Worm (Caenorhabditis elegans): ENCODE data around the gene F55A11.4.

F55A11.4 gene

ce11 chrV:11822461-11822939, 52.2 kb downstream of the F55A11.4 start, which contains the start of gene pyc-1 (continued):
- TF ChIP-seq pqm-1 (tag; optimal IDR thresholded peaks at IDR 0.05) (no peak), ama-1 (optimal IDR thresholded peaks at IDR 0.05) (peak; percentile 69), aly-2 (tag; optimal IDR thresholded peaks at IDR 0.05) (no peak), lin-39 (tag; optimal IDR thresholded peaks at IDR 0.05) (no peak), tlp-1 (tag; optimal IDR thresholded peaks at IDR 0.05) (no peak), elt-3 (tag; optimal IDR thresholded peaks at IDR 0.05) (peak in 5 of 6 experiments; percentile 42 to 82 (median 75)), snpc-4 (tag; optimal IDR thresholded peaks at IDR 0.05) (peak; percentile 8), fkh-10 (GFP tag; optimal IDR thresholded peaks at IDR 0.05) (no peak), ceh-82 (tag; optimal IDR thresholded peaks at IDR 0.05) (no peak), nhr-71 (tag; optimal IDR thresholded peaks at IDR 0.05) (peak; percentile 93), swsn-7 (tag; optimal IDR thresholded peaks at IDR 0.05) (peak; percentile 34), hpl-2 (GFP tag; optimal IDR thresholded peaks at IDR 0.05) (no peak), isw-1 (GFP tag; IDR thresholded peaks at IDR 0.05) (no peak), lin-14 (GFP tag; optimal IDR thresholded peaks at IDR 0.05) (peak; percentile 64), nhr-77 (tag; optimal IDR thresholded peaks at IDR 0.05) (no peak), ztf-4 (tag; optimal IDR thresholded peaks at IDR 0.05) (peak; percentile 13), elt-2 (tag; optimal IDR thresholded peaks at IDR 0.05) (peak; percentile 37), blmp-1 (tag; optimal IDR thresholded peaks at IDR 0.05) (peak; percentile 6), unc-62 (GFP tag; optimal IDR thresholded peaks at IDR 0.05) (no peak), fos-1 (tag; optimal IDR thresholded peaks at IDR 0.05) (no peak), C16A3.4 (tag; optimal IDR thresholded peaks at IDR 0.05) (peak; percentile 18), mep-1 (tag; optimal IDR thresholded peaks at IDR 0.05) (peak; percentile 74), zip-4 (GFP tag; optimal IDR thresholded peaks at IDR 0.05) (peak; percentile 13), lin-35 (GFP tag; optimal IDR thresholded peaks at IDR 0.05) (peak in 1 of 2 experiments; percentile 72), hlh-4 (tag; optimal IDR thresholded peaks at IDR 0.05) (no peak), pag-3 (tag; optimal IDR thresholded peaks at IDR 0.05; ENCODE audit: borderline replicate concordance, insufficient read depth) (no peak), skn-1 (tag; optimal IDR thresholded peaks at IDR 0.05) (no peak), C34B4.2 (tag; optimal IDR thresholded peaks at IDR 0.05) (no peak), unc-98 (GFP tag; IDR thresholded peaks at IDR 0.05) (no peak), efl-3 (GFP tag; optimal IDR thresholded peaks at IDR 0.05) (no peak), pax-3 (tag; optimal IDR thresholded peaks at IDR 0.05) (no peak), unc-86 (tag; optimal IDR thresholded peaks at IDR 0.05) (no peak), fkh-8 (tag; optimal IDR thresholded peaks at IDR 0.05) (no peak), nhr-28 (tag; optimal IDR thresholded peaks at IDR 0.05) (no peak), ets-5 (GFP tag; IDR thresholded peaks at IDR 0.05) (no peak), sup-37 (GFP tag; optimal IDR thresholded peaks at IDR 0.05) (peak; percentile 1), nhr-237 (tag; optimal IDR thresholded peaks at IDR 0.05) (no peak), zag-1 (tag; optimal IDR thresholded peaks at IDR 0.05) (no peak), unc-130 (tag; optimal IDR thresholded peaks at IDR 0.05) (peak; percentile 55), ceh-8 (GFP tag; optimal IDR thresholded peaks at IDR 0.05) (no peak), nhr-90 (tag; optimal IDR thresholded peaks at IDR 0.05; ENCODE audit: poor library complexity) (peak; percentile 69), nhr-11 (tag; optimal IDR thresholded peaks at IDR 0.05) (no peak), dpl-1 (GFP tag; optimal IDR thresholded peaks at IDR 0.05) (peak; percentile 14 to 39 (median 24)), aha-1 (tag; optimal IDR thresholded peaks at IDR 0.05) (peak; percentile 79), vab-15 (tag; optimal IDR thresholded peaks at IDR 0.05) (no peak), grh-1 (GFP tag; IDR thresholded peaks at IDR 0.05) (no peak), snu-23 (GFP tag; optimal IDR thresholded peaks at IDR 0.05) (peak; percentile 79)

All from whole organism, L1 larva.